Fruit fly (Drosophila melanogaster) whole organism, embryonic: ENCODE measurements around the gene CG44355.
A peak's percentile ranks its signal among the peaks of the same experiment; 100 is the strongest.

Experiments
- Blimp-1 ChIP-seq: fragments of 200-800 bp; sonication (Bioruptor generic); optimal IDR thresholded peaks from 3 replicates; lab custom pipeline; 2018; ENCODE audit warnings: missing biosample characterization, missing genetic modification characterization, mild to moderate bottlenecking, moderate library complexity, missing genetic modification reagents
- Bteb2 ChIP-seq: fragments of 200-800 bp; sonication (Bioruptor generic); optimal IDR thresholded peaks from 2 replicates; lab custom pipeline; 2016; ENCODE audit warnings: missing biosample characterization, missing genetic modification characterization
- CG10267 ChIP-seq: fragments of 200-800 bp; sonication (Bioruptor generic); optimal IDR thresholded peaks from 2 replicates; lab custom pipeline; 2018; ENCODE audit warnings: missing biosample characterization, mild to moderate bottlenecking, missing genetic modification characterization, moderate library complexity
- CG10979 ChIP-seq: fragments of 200-800 bp; sonication (Bioruptor generic); optimal IDR thresholded peaks from 2 replicates; lab custom pipeline; 2018; ENCODE audit warnings: missing biosample characterization, mild to moderate bottlenecking, missing genetic modification characterization, moderate library complexity
- CG11456 ChIP-seq: fragments of 200-800 bp; sonication (Bioruptor generic); IDR thresholded peaks from 3 replicates; pipeline ENCODE4 v1.3.6; 2022; ENCODE audit warnings: missing biosample characterization, missing genetic modification characterization
- CG11504 ChIP-seq: fragments of 200-800 bp; sonication (Bioruptor generic); optimal IDR thresholded peaks from 3 replicates; lab custom pipeline; 2019; ENCODE audit warnings: missing biosample characterization, mild to moderate bottlenecking, missing genetic modification characterization, moderate library complexity
- CG11695 ChIP-seq: fragments of 200-800 bp; sonication (Bioruptor generic); IDR thresholded peaks from 3 replicates; pipeline ENCODE4 v1.3.6; 2022; ENCODE audit warnings: missing biosample characterization, missing genetic modification characterization
- CG11696 ChIP-seq: fragments of 200-800 bp; sonication (Bioruptor generic); IDR thresholded peaks from 2 replicates; pipeline ENCODE4 v1.3.6; 2022; ENCODE audit warnings: missing biosample characterization, missing genetic modification characterization
- CG12391 ChIP-seq: fragments of 200-800 bp; sonication (Bioruptor generic); optimal IDR thresholded peaks from 3 replicates; lab custom pipeline; 2018; ENCODE audit warnings: missing biosample characterization, mild to moderate bottlenecking, missing genetic modification characterization, moderate library complexity
- CG12659 ChIP-seq: fragments of 200-800 bp; sonication (Bioruptor generic); optimal IDR thresholded peaks from 3 replicates; lab custom pipeline; 2017; ENCODE audit warnings: mild to moderate bottlenecking, missing biosample characterization, missing genetic modification reagents, missing genetic modification characterization
- CG14710 ChIP-seq: fragments of 200-800 bp; sonication (Bioruptor generic); optimal IDR thresholded peaks from 3 replicates; lab custom pipeline; 2019; ENCODE audit warnings: missing biosample characterization, mild to moderate bottlenecking, missing genetic modification characterization, moderate library complexity
- CG15269 ChIP-seq: fragments of 200-800 bp; sonication (Bioruptor generic); optimal IDR thresholded peaks from 2 replicates; lab custom pipeline; 2018; ENCODE audit warnings: missing biosample characterization, mild to moderate bottlenecking, missing genetic modification characterization, moderate library complexity
- CG17802 ChIP-seq: fragments of 200-800 bp; sonication (Bioruptor generic); optimal IDR thresholded peaks from 2 replicates; lab custom pipeline; 2018; ENCODE audit warnings: missing biosample characterization, mild to moderate bottlenecking, missing genetic modification characterization, moderate library complexity
- CG17829 ChIP-seq: fragments of 200-800 bp; optimal IDR thresholded peaks from 2 replicates; lab custom pipeline; 2019; ENCODE audit warnings: missing biosample characterization, mild to moderate bottlenecking, missing genetic modification characterization, moderate library complexity
- CG18262 ChIP-seq: fragments of 200-800 bp; optimal IDR thresholded peaks from 3 replicates; lab custom pipeline; 2019; ENCODE audit warnings: missing biosample characterization, mild to moderate bottlenecking, missing genetic modification characterization, moderate library complexity
- CG2202 ChIP-seq: fragments of 200-800 bp; sonication (Bioruptor generic); optimal IDR thresholded peaks from 2 replicates; lab custom pipeline; 2018; ENCODE audit warnings: missing biosample characterization, mild to moderate bottlenecking, missing genetic modification characterization
- CG3281 ChIP-seq: fragments of 200-800 bp; sonication (Bioruptor generic); optimal IDR thresholded peaks from 3 replicates; lab custom pipeline; 2017; ENCODE audit warnings: missing biosample characterization, mild to moderate bottlenecking, missing genetic modification characterization
- CG4360 ChIP-seq: fragments of 200-800 bp; sonication (Bioruptor generic); IDR thresholded peaks from 2 replicates; pipeline ENCODE4 v1.3.6; 2022; ENCODE audit warnings: missing biosample characterization, missing genetic modification characterization
- CG7745 ChIP-seq: fragments of 200-800 bp; sonication (Bioruptor generic); optimal IDR thresholded peaks from 2 replicates; lab custom pipeline; 2018; ENCODE audit warnings: missing biosample characterization, mild to moderate bottlenecking, missing genetic modification characterization, moderate library complexity
- CoRest ChIP-seq: fragments of 200-800 bp; sonication (Bioruptor generic); optimal IDR thresholded peaks from 3 replicates; lab custom pipeline; 2018; ENCODE audit warnings: missing biosample characterization, mild to moderate bottlenecking, missing genetic modification characterization, moderate library complexity
- CrebB ChIP-seq: fragments of 200-800 bp; sonication (Bioruptor generic); optimal IDR thresholded peaks from 3 replicates; lab custom pipeline; 2018; ENCODE audit warnings: missing biosample characterization, mild to moderate bottlenecking, missing genetic modification characterization
- Dek ChIP-seq: fragments of 200-800 bp; sonication (Bioruptor generic); optimal IDR thresholded peaks from 3 replicates; lab custom pipeline; 2019; ENCODE audit warnings: missing biosample characterization, mild to moderate bottlenecking, missing genetic modification characterization, moderate library complexity
- Dref ChIP-seq: fragments of 200-800 bp; sonication (Bioruptor generic); IDR thresholded peaks from 2 replicates; pipeline ENCODE4 v1.3.6; 2022; ENCODE audit warnings: missing biosample characterization, missing genetic modification characterization
- Eip74EF ChIP-seq, 2 experiments: fragments of 200-800 bp in 1 of 2; fragments of >200 bp in 1 of 2; sonication (Bioruptor generic) in 1 of 2; optimal IDR thresholded peaks; 2 replicates each; lab custom pipeline; 2017 to 2019; ENCODE audit warnings: missing biosample characterization in 2 of 2, missing genetic modification characterization in 2 of 2, mild to moderate bottlenecking in 1 of 2, moderate library complexity in 1 of 2
- Ets65A ChIP-seq: fragments of 200-800 bp; sonication (Bioruptor generic); peaks from one replicate; lab custom pipeline; 2016; ENCODE audit warnings: missing biosample characterization, missing genetic modification characterization
- HLH3B ChIP-seq: fragments of 200-800 bp; sonication (Bioruptor generic); IDR thresholded peaks from 2 replicates; pipeline ENCODE4 v1.3.6; 2022; ENCODE audit warnings: missing biosample characterization, missing genetic modification characterization
- Hmr ChIP-seq: fragments of 200-800 bp; sonication (Bioruptor generic); optimal IDR thresholded peaks from 3 replicates; lab custom pipeline; 2017; ENCODE audit warnings: mild to moderate bottlenecking, missing biosample characterization, missing genetic modification reagents, missing genetic modification characterization
- Meics ChIP-seq: fragments of 200-800 bp; sonication (Bioruptor generic); optimal IDR thresholded peaks from 2 replicates; lab custom pipeline; 2017; ENCODE audit warnings: missing biosample characterization, mild to moderate bottlenecking, missing genetic modification characterization
- Nf-YB ChIP-seq: fragments of 200-800 bp; sonication (Bioruptor generic); optimal IDR thresholded peaks from 3 replicates; lab custom pipeline; 2019; ENCODE audit warnings: missing biosample characterization, mild to moderate bottlenecking, missing genetic modification characterization, moderate library complexity
- Oli ChIP-seq: fragments of 200-800 bp; sonication (Bioruptor generic); optimal IDR thresholded peaks from 2 replicates; lab custom pipeline; 2018; ENCODE audit warnings: missing biosample characterization, mild to moderate bottlenecking, missing genetic modification characterization, moderate library complexity
- PHDP ChIP-seq: fragments of 200-800 bp; sonication (Bioruptor generic); optimal IDR thresholded peaks from 3 replicates; lab custom pipeline; 2018; ENCODE audit warnings: missing biosample characterization, mild to moderate bottlenecking, missing genetic modification characterization, moderate library complexity
- Sox100B ChIP-seq: fragments of 200-800 bp; sonication (Bioruptor generic); optimal IDR thresholded peaks from 3 replicates; lab custom pipeline; 2018; ENCODE audit warnings: missing biosample characterization, mild to moderate bottlenecking, missing genetic modification characterization
- Ssrp ChIP-seq: fragments of 200-800 bp; sonication (Bioruptor generic); optimal IDR thresholded peaks from 2 replicates; lab custom pipeline; 2018; ENCODE audit warnings: missing biosample characterization, mild to moderate bottlenecking, missing genetic modification characterization, moderate library complexity
- TFAM ChIP-seq: fragments of 200-800 bp; sonication (Bioruptor generic); optimal IDR thresholded peaks from 2 replicates; lab custom pipeline; 2017; ENCODE audit warnings: missing biosample characterization, missing genetic modification characterization, inconsistent platforms
- Xrp1 ChIP-seq: fragments of 200-800 bp; sonication (Bioruptor generic); IDR thresholded peaks from 2 replicates; pipeline ENCODE4 v1.3.6; 2022; ENCODE audit warnings: missing biosample characterization, missing genetic modification characterization
- ap ChIP-seq: fragments of 200-800 bp; sonication (Bioruptor generic); IDR thresholded peaks from 2 replicates; pipeline ENCODE4 v1.3.6; 2022; ENCODE audit warnings: missing biosample characterization, missing genetic modification characterization
- bsh ChIP-seq, 2 experiments: fragments of 200-800 bp; sonication (Bioruptor generic); optimal IDR thresholded peaks; 2 replicates each; lab custom pipeline; 2017 to 2018; ENCODE audit warnings: mild to moderate bottlenecking in 2 of 2, missing biosample characterization in 2 of 2, missing genetic modification characterization in 2 of 2, moderate library complexity in 1 of 2
- dmrt99B ChIP-seq: fragments of 200-800 bp; sonication (Bioruptor generic); optimal IDR thresholded peaks from 2 replicates; lab custom pipeline; 2018; ENCODE audit warnings: missing biosample characterization, mild to moderate bottlenecking, missing genetic modification characterization, moderate library complexity
- en ChIP-seq: fragments of 200-800 bp; sonication (Bioruptor generic); optimal IDR thresholded peaks from 2 replicates; lab custom pipeline; 2016; ENCODE audit warnings: missing biosample characterization, missing genetic modification characterization
- exex ChIP-seq: fragments of 200-800 bp; sonication (Bioruptor generic); optimal IDR thresholded peaks from 4 replicates; lab custom pipeline; 2018; ENCODE audit warnings: missing biosample characterization, mild to moderate bottlenecking, missing genetic modification characterization, moderate library complexity
- gcm2 ChIP-seq: fragments of 200-800 bp; sonication (Bioruptor generic); optimal IDR thresholded peaks from 2 replicates; lab custom pipeline; 2016; ENCODE audit warnings: missing biosample characterization, missing genetic modification characterization
- gfzf ChIP-seq: fragments of 200-800 bp; sonication (Bioruptor generic); optimal IDR thresholded peaks from 2 replicates; lab custom pipeline; 2016; ENCODE audit warnings: missing biosample characterization, mild to moderate bottlenecking, missing genetic modification characterization, moderate library complexity
- lab ChIP-seq: fragments of 200-800 bp; sonication (Bioruptor generic); optimal IDR thresholded peaks from 3 replicates; lab custom pipeline; 2017; ENCODE audit warnings: missing biosample characterization, missing genetic modification characterization, mild to moderate bottlenecking, moderate library complexity, missing genetic modification reagents
- lola ChIP-seq, 3 experiments: fragments of >200 bp in 2 of 3; fragments of 200-800 bp in 1 of 3; sonication (Bioruptor generic) in 1 of 3; optimal IDR thresholded peaks; 2 replicates each; lab custom pipeline; 2017 to 2019; ENCODE audit warnings: missing biosample characterization in 3 of 3, missing genetic modification characterization in 3 of 3, mild to moderate bottlenecking in 1 of 3, moderate library complexity in 1 of 3
- phol ChIP-seq: fragments of 200-800 bp; sonication (Bioruptor generic); optimal IDR thresholded peaks from 3 replicates; lab custom pipeline; 2018; ENCODE audit warnings: missing biosample characterization, mild to moderate bottlenecking, missing genetic modification characterization, moderate library complexity
- row ChIP-seq: fragments of 200-800 bp; sonication (Bioruptor generic); IDR thresholded peaks from 3 replicates; pipeline ENCODE4 v1.3.6; 2022; ENCODE audit warnings: missing biosample characterization, missing genetic modification characterization
- sens ChIP-seq: fragments of 200-800 bp; sonication (Bioruptor generic); peaks from one replicate; lab custom pipeline; 2016; ENCODE audit warnings: missing biosample characterization, missing genetic modification characterization
- unpg ChIP-seq: fragments of 200-800 bp; sonication (Bioruptor generic); optimal IDR thresholded peaks from 3 replicates; lab custom pipeline; 2018; ENCODE audit warnings: missing biosample characterization, mild to moderate bottlenecking, missing genetic modification characterization, moderate library complexity
- vvl ChIP-seq: fragments of 200-800 bp; sonication (Bioruptor generic); IDR thresholded peaks from 2 replicates; pipeline ENCODE4 v1.3.6; 2022; ENCODE audit warnings: missing biosample characterization, missing genetic modification characterization

The CG44355 gene

DNA sequence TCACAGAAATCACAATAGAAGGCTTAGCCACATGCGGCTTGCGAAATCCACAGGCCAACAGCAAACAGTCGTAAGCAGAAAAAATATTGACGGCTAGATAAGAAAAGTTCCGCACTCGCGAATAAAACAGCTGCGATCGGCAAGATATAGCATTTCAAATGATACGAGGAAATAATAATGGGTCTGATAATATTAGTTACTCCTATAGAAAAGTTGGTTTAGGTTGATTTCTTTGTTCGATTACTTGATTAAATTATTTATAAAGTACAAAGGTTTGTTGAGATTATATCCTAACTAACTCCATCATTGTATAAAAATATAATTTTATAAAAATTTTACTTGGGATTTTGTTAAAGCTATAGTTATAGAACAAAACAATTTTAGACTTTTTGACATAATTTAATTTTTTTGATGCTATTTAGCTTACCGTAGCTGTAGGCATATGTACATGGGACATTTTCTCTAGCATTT, 35.0 kb upstream of the CG44355 start (continued):
- TF ChIP-seq lab (GFP tag; lab: Kevin White, UChicago) (peak; percentile 17), unpg (GFP tag; lab: Kevin White, UChicago) (peak; percentile 26), Blimp-1 (GFP tag; lab: Kevin White, UChicago) (peak; percentile 17), CG11504 (peak; percentile 59), CrebB (tag; lab: Kevin White, UChicago) (no peak), ap (GFP tag; lab: Robert Waterston, UW) (no peak), CG14710 (tag; lab: Kevin White, UChicago) (peak; percentile 20), Dref (no peak), PHDP (tag; lab: Kevin White, UChicago) (peak; percentile 59), CG7745 (tag; lab: Kevin White, UChicago) (no peak), CG12391 (tag; lab: Kevin White, UChicago) (peak; percentile 56), exex (tag; lab: Kevin White, UChicago) (peak; percentile 42), CG17829 (tag; lab: Kevin White, UChicago) (peak; percentile 5), CG11695 (0 out of 3 replicates have a peak, but pooled peaks have one; percentile 27), CG3281 (peak; percentile 39), Bteb2 (GFP tag; lab: Kevin White, UChicago) (no peak), CG15269 (tag; lab: Kevin White, UChicago) (peak; percentile 51), Ets65A (GFP tag; lab: Kevin White, UChicago) (peak; percentile 64), en (no peak), sens (peak; percentile 38), CG11696 (GFP tag; lab: Robert Waterston, UW) (peak; percentile 84), CG12659 (GFP tag; lab: Kevin White, UChicago) (peak; percentile 31), CG10267 (tag; lab: Kevin White, UChicago) (peak; percentile 38), CG17802 (no peak), lola (GFP tag; optimal IDR thresholded peaks at IDR 0.05; lab: Kevin White, UChicago) (peak in 1 of 3 experiments; percentile 3), CG10979 (tag; lab: Kevin White, UChicago) (peak; percentile 38), Meics (GFP tag; lab: Kevin White, UChicago) (peak; percentile 39), gfzf (GFP tag; lab: Kevin White, UChicago) (no peak), vvl (0 out of 2 replicates have a peak, but pooled peaks have one; percentile 8), Sox100B (peak; percentile 46), Eip74EF (GFP tag; optimal IDR thresholded peaks at IDR 0.05; lab: Kevin White, UChicago) (peak in 1 of 2 experiments; percentile 8), CG11456 (no peak), HLH3B (GFP tag; lab: Robert Waterston, UW) (0 out of 2 replicates have a peak, but pooled peaks have one; percentile 7), bsh (GFP tag; optimal IDR thresholded peaks at IDR 0.05; lab: Kevin White, UChicago) (peak; percentile 16 to 21), CG4360 (no peak), Ssrp (tag; lab: Kevin White, UChicago) (peak; percentile 30), Nf-YB (GFP tag; lab: Kevin White, UChicago) (peak; percentile 28), phol (tag; lab: Kevin White, UChicago) (peak; percentile 44), Hmr (GFP tag; lab: Kevin White, UChicago) (no peak), Oli (tag; lab: Kevin White, UChicago) (peak; percentile 2), Xrp1 (peak; percentile 36), gcm2 (GFP tag; lab: Kevin White, UChicago) (no peak), TFAM (GFP tag; lab: Kevin White, UChicago) (no peak), CG2202 (no peak), Dek (tag; lab: Kevin White, UChicago) (peak; percentile 33), CoRest (tag; lab: Kevin White, UChicago) (peak; percentile 43), CG18262 (tag; lab: Kevin White, UChicago) (peak; percentile 63), row (GFP tag; lab: Robert Waterston, UW) (peak; percentile 29; the same call in 1 of the 3 replicates), dmrt99B (tag; lab: Kevin White, UChicago) (peak; percentile 46)
